Fruit fly (Drosophila melanogaster): ENCODE measurements around the gene CG7329.

Gene CG7329

dm6 chr2L:10657981-10658380, 19.7 kb upstream of the CG7329 start, which contains the start of gene CG45690:
Gene CG45690 (plus strand): TSS chr2L:10658281.
- TF ChIP-seq noc (tag; optimal IDR thresholded peaks at IDR 0.05): no peak

dm6 chr2L:10654520-10654919, 16.2 kb upstream of the CG7329 start:
- no peak for TF ChIP-seq noc (tag; optimal IDR thresholded peaks at IDR 0.05)

- no peak for TF ChIP-seq noc (tag; optimal IDR thresholded peaks at IDR 0.05)
Measured at dm6 chr2L:10651313-10651712, 13.0 kb upstream of the CG7329 start, which contains the start of gene dbf. Gene dbf (plus strand): TSS chr2L:10651613.

- no peak for TF ChIP-seq noc (tag; optimal IDR thresholded peaks at IDR 0.05)
Measured at dm6 chr2L:10647720-10648349, 9.6 kb upstream of the CG7329 start.

- no peak for TF ChIP-seq noc (tag; optimal IDR thresholded peaks at IDR 0.05)
Measured at dm6 chr2L:10646726-10647125, 8.5 kb upstream of the CG7329 start.

dm6 chr2L:10646115-10646514, 7.8 kb upstream of the CG7329 start, which contains the start of gene CG17097:
Gene CG17097 (plus strand): TSS chr2L:10646415.
- no peak for TF ChIP-seq noc (tag; optimal IDR thresholded peaks at IDR 0.05)

dm6 chr2L:10643671-10644070, 5.4 kb upstream of the CG7329 start, which contains the start of gene CG18284:
Gene CG18284 (plus strand): TSS chr2L:10643971.
- no peak for TF ChIP-seq noc (tag; optimal IDR thresholded peaks at IDR 0.05)

- no peak for TF ChIP-seq noc (tag; optimal IDR thresholded peaks at IDR 0.05)
Measured at dm6 chr2L:10639631-10640030, 1.4 kb upstream of the CG7329 start, which contains the start of gene CG31872. Gene CG31872 (plus strand): TSS chr2L:10639931.

- no peak for TF ChIP-seq noc (tag; optimal IDR thresholded peaks at IDR 0.05)
Measured at dm6 chr2L:10632702-10633101, 5.6 kb downstream of the CG7329 start.

dm6 chr2L:10625935-10626334, 12.3 kb downstream of the CG7329 start:
- no peak for TF ChIP-seq noc (tag; optimal IDR thresholded peaks at IDR 0.05)

- no peak for TF ChIP-seq noc (tag; optimal IDR thresholded peaks at IDR 0.05)
Measured at dm6 chr2L:10616767-10617166, 21.5 kb downstream of the CG7329 start.

- TF ChIP-seq noc (tag; optimal IDR thresholded peaks at IDR 0.05): no peak
Measured at dm6 chr2L:10615889-10616288, 22.4 kb downstream of the CG7329 start.

dm6 chr2L:10614660-10615479, 23.4 kb downstream of the CG7329 start:
- no peak for TF ChIP-seq noc (tag; optimal IDR thresholded peaks at IDR 0.05)

- no peak for TF ChIP-seq noc (tag; optimal IDR thresholded peaks at IDR 0.05)
Measured at dm6 chr2L:10613104-10613503, 25.2 kb downstream of the CG7329 start.

- TF ChIP-seq noc (tag; optimal IDR thresholded peaks at IDR 0.05): no peak
Measured at dm6 chr2L:10608662-10609262, 29.5 kb downstream of the CG7329 start.

dm6 chr2L:10607697-10608096, 30.6 kb downstream of the CG7329 start:
- TF ChIP-seq noc (tag; optimal IDR thresholded peaks at IDR 0.05): no peak

dm6 chr2L:10603604-10604003, 34.7 kb downstream of the CG7329 start:
- no peak for TF ChIP-seq noc (tag; optimal IDR thresholded peaks at IDR 0.05)

Data from whole organism, larva.